Worm (Caenorhabditis elegans): ENCODE measurements around the gene cif-1.

DNA sequence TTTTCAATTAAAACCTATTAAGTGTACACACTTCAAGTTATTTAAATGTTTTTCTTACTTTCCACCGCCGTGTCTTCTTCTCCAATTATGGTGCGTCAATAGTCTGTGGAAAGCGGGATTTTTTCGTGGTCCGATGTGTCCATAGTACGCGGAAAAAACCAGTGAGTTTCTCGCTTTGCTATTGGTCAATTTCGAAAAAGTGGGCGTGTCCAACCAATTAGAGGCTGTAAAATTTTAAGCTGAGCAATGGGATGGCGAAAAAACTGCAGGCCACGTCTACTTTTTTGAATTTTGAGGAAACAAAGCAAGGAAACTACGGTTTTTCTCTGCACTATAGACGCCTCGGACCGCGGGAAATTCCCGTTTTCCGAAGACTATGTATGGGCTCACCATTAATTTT, 13.1 kb upstream of the cif-1 start:
- no peak for TF ChIP-seq W03F9.2 (tag; optimal IDR thresholded peaks at IDR 0.05)
- TF ChIP-seq dao-5 (tag; optimal IDR thresholded peaks at IDR 0.05), result no peak
- no peak for TF ChIP-seq him-1 (tag; optimal IDR thresholded peaks at IDR 0.05)

All from whole organism, L4/young adult.